5 worm cellular contexts compared by ENCODE assay signal in the genomic region with DNA sequence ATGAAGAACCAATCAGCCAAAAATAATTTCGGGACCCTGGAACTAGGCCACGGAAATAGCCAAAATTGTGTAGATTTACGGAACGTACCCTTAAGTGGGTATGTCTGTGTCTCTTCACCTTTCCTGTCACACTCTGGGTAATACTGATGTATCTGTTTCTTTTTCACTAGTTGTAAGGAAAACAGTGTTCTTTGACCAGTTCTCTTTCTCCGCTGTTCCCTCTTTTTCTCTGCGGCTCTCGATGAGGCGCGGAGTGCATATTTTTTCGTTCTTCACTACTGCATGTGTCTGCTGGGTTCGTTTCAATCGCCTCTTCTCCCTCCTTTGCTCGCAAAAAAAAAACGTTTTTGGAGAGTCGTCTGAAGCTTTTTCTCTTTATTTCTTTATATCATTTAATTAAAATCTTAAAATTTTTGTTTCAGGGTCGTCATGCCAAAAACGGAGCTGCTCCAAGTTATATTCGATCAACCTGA.
A peak's percentile ranks its signal among the peaks of the same experiment; 100 is the strongest.
TF ChIP-seq lines count a peak whose summit lies in the region.

A gene (plus strand): TSS at position 423 of the 473 bp plus-strand sequence.

TF ChIP-seq in whole organism, L1 larva, 84 proteins besides CTCF, POLR2A, EP300 and RAD21 (continues in another document):
- TF ChIP-seq xbp-1 (tag; optimal IDR thresholded peaks at IDR 0.05; lab: Kevin White, UChicago) (no peak), unc-98 (GFP tag; IDR thresholded peaks at IDR 0.05; lab: Robert Waterston, UW) (no peak), snu-23 (GFP tag; optimal IDR thresholded peaks at IDR 0.05; lab: Kevin White, UChicago) (no peak), egl-27 (tag; optimal IDR thresholded peaks at IDR 0.05; lab: Kevin White, UChicago) (no peak), mep-1 (tag; optimal IDR thresholded peaks at IDR 0.05; lab: Kevin White, UChicago) (peak; percentile 38), grh-1 (GFP tag; IDR thresholded peaks at IDR 0.05; lab: Robert Waterston, UW) (no peak), C04F5.9 (tag; optimal IDR thresholded peaks at IDR 0.05; lab: Kevin White, UChicago) (no peak), elt-3 (tag; optimal IDR thresholded peaks at IDR 0.05; lab: Kevin White, UChicago) (no peak), lin-13 (GFP tag; optimal IDR thresholded peaks at IDR 0.05; lab: Kevin White, UChicago) (no peak), ces-1 (GFP tag; optimal IDR thresholded peaks at IDR 0.05; lab: Kevin White, UChicago) (no peak), unc-62 (GFP tag; optimal IDR thresholded peaks at IDR 0.05; lab: Kevin White, UChicago) (no peak), nhr-237 (tag; optimal IDR thresholded peaks at IDR 0.05; lab: Kevin White, UChicago) (no peak), hpl-2 (GFP tag; optimal IDR thresholded peaks at IDR 0.05; lab: Kevin White, UChicago) (no peak), alr-1 (tag; optimal IDR thresholded peaks at IDR 0.05; lab: Kevin White, UChicago; ENCODE audit: borderline replicate concordance) (no peak), ztf-4 (tag; optimal IDR thresholded peaks at IDR 0.05; lab: Kevin White, UChicago) (no peak), swsn-7 (tag; optimal IDR thresholded peaks at IDR 0.05; lab: Kevin White, UChicago) (no peak), fkh-4 (tag; optimal IDR thresholded peaks at IDR 0.05; lab: Kevin White, UChicago; ENCODE audit: borderline replicate concordance) (no peak), lin-14 (GFP tag; optimal IDR thresholded peaks at IDR 0.05; lab: Kevin White, UChicago) (peak; percentile 84)

TF ChIP-seq in whole organism, L2 larva, 48 proteins besides CTCF, POLR2A, EP300 and RAD21:
- no peak for TF ChIP-seq lin-11 (tag; optimal IDR thresholded peaks at IDR 0.05; lab: Kevin White, UChicago)
- TF ChIP-seq sma-9 (GFP tag; optimal IDR thresholded peaks at IDR 0.05; lab: Kevin White, UChicago), result peak; percentile 95
- TF ChIP-seq sma-9 (tag; optimal IDR thresholded peaks at IDR 0.05; lab: Kevin White, UChicago), result no peak
- peak; percentile 24 for TF ChIP-seq unc-55 (GFP tag; optimal IDR thresholded peaks at IDR 0.05; lab: Kevin White, UChicago)
- no peak for TF ChIP-seq crh-2 (tag; optimal IDR thresholded peaks at IDR 0.05; lab: Kevin White, UChicago)
- no peak for TF ChIP-seq nhr-11 (tag; optimal IDR thresholded peaks at IDR 0.05; lab: Kevin White, UChicago)
- peak in 1 of 2 experiments; percentile 25 for TF ChIP-seq mdl-1 (tag; optimal IDR thresholded peaks at IDR 0.05; lab: Kevin White, UChicago)
- peak; percentile 8 for TF ChIP-seq egl-27 (tag; optimal IDR thresholded peaks at IDR 0.05; lab: Kevin White, UChicago)
- TF ChIP-seq lin-39 (tag; optimal IDR thresholded peaks at IDR 0.05; lab: Kevin White, UChicago), result no peak

TF ChIP-seq in whole organism, L3 larva, 47 proteins besides CTCF, POLR2A, EP300 and RAD21:
- TF ChIP-seq nhr-23 (tag; optimal IDR thresholded peaks at IDR 0.05; lab: Kevin White, UChicago) (peak; percentile 56), mdl-1 (tag; optimal IDR thresholded peaks at IDR 0.05; lab: Kevin White, UChicago) (peak; percentile 6), nfya-1 (tag; optimal IDR thresholded peaks at IDR 0.05; lab: Kevin White, UChicago; ENCODE audit: insufficient read depth) (peak; percentile 20), egl-5 (tag; optimal IDR thresholded peaks at IDR 0.05; lab: Kevin White, UChicago) (no peak), lin-39 (tag; optimal IDR thresholded peaks at IDR 0.05; lab: Kevin White, UChicago) (peak; percentile 33), unc-62 (GFP tag; optimal IDR thresholded peaks at IDR 0.05; lab: Kevin White, UChicago) (no peak)

TF ChIP-seq in whole organism, L4 larva, 104 proteins besides CTCF, POLR2A, EP300 and RAD21:
- TF ChIP-seq ces-1 (GFP tag; optimal IDR thresholded peaks at IDR 0.05; lab: Kevin White, UChicago) (peak; percentile 4), lin-13 (GFP tag; optimal IDR thresholded peaks at IDR 0.05; lab: Kevin White, UChicago) (no peak), snpc-4 (tag; optimal IDR thresholded peaks at IDR 0.05; lab: Kevin White, UChicago) (no peak), unc-62 (GFP tag; optimal IDR thresholded peaks at IDR 0.05 in 1 of 2; lab: Kevin White, UChicago) (peak in 1 of 2 experiments; percentile 94), unc-62 (tag; optimal IDR thresholded peaks at IDR 0.05; lab: Kevin White, UChicago) (no peak), tra-1 (GFP tag; IDR thresholded peaks at IDR 0.05; lab: Robert Waterston, UW) (0 out of 2 replicates have a peak, but pooled peaks have one; percentile 35), nhr-28 (tag; optimal IDR thresholded peaks at IDR 0.05; lab: Kevin White, UChicago) (peak; percentile 53), zfp-3 (GFP tag; conservative IDR thresholded peaks at IDR 0.05; lab: Robert Waterston, UW) (no peak), dmd-6 (GFP tag; IDR thresholded peaks at IDR 0.05; lab: Robert Waterston, UW) (peak; percentile 74), nhr-48 (tag; optimal IDR thresholded peaks at IDR 0.05; lab: Kevin White, UChicago) (peak; percentile 23), hlh-11 (tag; optimal IDR thresholded peaks at IDR 0.05; lab: Kevin White, UChicago) (peak; percentile 43), duxl-1 (tag; optimal IDR thresholded peaks at IDR 0.05; lab: Kevin White, UChicago; ENCODE audit: poor library complexity) (peak; percentile 75), aha-1 (tag; lab: Kevin White, UChicago) (peak; percentile 36)

TF ChIP-seq in whole organism, young adult, 124 proteins besides CTCF, POLR2A, EP300 and RAD21:
- TF ChIP-seq somi-1 (GFP tag; optimal IDR thresholded peaks at IDR 0.05; lab: Kevin White, UChicago) (no peak), repo-1 (tag; optimal IDR thresholded peaks at IDR 0.05; lab: Kevin White, UChicago) (no peak), nhr-90 (tag; optimal IDR thresholded peaks at IDR 0.05; lab: Kevin White, UChicago) (no peak), ceh-27 (GFP tag; optimal IDR thresholded peaks at IDR 0.05; lab: Kevin White, UChicago) (peak; percentile 15), nhr-27 (tag; optimal IDR thresholded peaks at IDR 0.05; lab: Kevin White, UChicago) (no peak), nhr-179 (tag; optimal IDR thresholded peaks at IDR 0.05; lab: Kevin White, UChicago) (no peak)
